Worm (Caenorhabditis elegans) whole organism, L4 larva: ENCODE results near the gene elo-4.

Experiments used
- F37D6.2 ChIP-seq: sonication (generic microtip); optimal IDR thresholded peaks from 2 replicates; lab custom pipeline; 2016; ENCODE audit warnings: mild to moderate bottlenecking, missing genetic modification characterization, missing compliant biosample characterization
- F44E2.7 ChIP-seq: fragments of 200-800 bp; sonication (Bioruptor generic); IDR thresholded peaks from 2 replicates; pipeline ENCODE4 v2.1.2; 2022; ENCODE audit warnings: missing genetic modification characterization, missing compliant biosample characterization
- aha-1 ChIP-seq: fragments of 150-350 bp; peaks from one replicate; lab custom pipeline; 2014; ENCODE audit warnings: missing biosample characterization, missing genetic modification characterization
- aly-2 ChIP-seq: sonication (generic microtip); optimal IDR thresholded peaks from 2 replicates; lab custom pipeline; 2018; ENCODE audit warnings: missing biosample characterization, missing genetic modification characterization
- ama-1 ChIP-seq: fragments of 150-350 bp; optimal IDR thresholded peaks from 2 replicates; lab custom pipeline; 2014; ENCODE audit warnings: inconsistent platforms, mixed read lengths
- arid-1 ChIP-seq: fragments of 200-800 bp; sonication (Bioruptor generic); conservative IDR thresholded peaks from 2 replicates; pipeline ENCODE4 v1.3.6; 2022; ENCODE audit warnings: missing genetic modification reagents, missing genetic modification characterization, missing compliant biosample characterization
- ceh-20 ChIP-seq: fragments of 200-800 bp; sonication (Bioruptor generic); IDR thresholded peaks from 2 replicates; pipeline ENCODE4 v1.3.6; 2022; ENCODE audit warnings: missing genetic modification reagents, missing genetic modification characterization, missing compliant biosample characterization
- ceh-62 ChIP-seq: sonication (generic microtip); optimal IDR thresholded peaks from 2 replicates; lab custom pipeline; 2017; ENCODE audit warnings: missing biosample characterization, missing genetic modification characterization
- ctbp-1 ChIP-seq: fragments of 200-800 bp; sonication (Bioruptor generic); IDR thresholded peaks from 2 replicates; pipeline ENCODE4 v1.3.6; 2022; ENCODE audit warnings: missing genetic modification reagents, missing genetic modification characterization, missing compliant biosample characterization
- daf-12 ChIP-seq: fragments of 150-350 bp; optimal IDR thresholded peaks from 2 replicates; lab custom pipeline; 2014; ENCODE audit warnings: missing biosample characterization, missing genetic modification reagents, missing genetic modification characterization
- daf-16 ChIP-seq, 3 experiments: sonication (generic microtip); optimal IDR thresholded peaks; 2 replicates each; lab custom pipeline; 2016 to 2017; ENCODE audit warnings: missing genetic modification characterization in 3 of 3, missing genetic modification reagents in 3 of 3, mild to moderate bottlenecking in 2 of 3, missing compliant biosample characterization in 2 of 3, missing biosample characterization in 1 of 3, moderate library complexity in 1 of 3
- daf-19 ChIP-seq: fragments of 200-800 bp; sonication (Bioruptor generic); conservative IDR thresholded peaks from 2 replicates; pipeline ENCODE4 v1.3.6; 2022; ENCODE audit warnings: missing genetic modification characterization, missing compliant biosample characterization
- daf-8 ChIP-seq: fragments of 200-800 bp; sonication (Bioruptor generic); IDR thresholded peaks from 2 replicates; pipeline ENCODE4 v1.3.6; 2022; ENCODE audit warnings: missing genetic modification characterization, missing compliant biosample characterization
- dmd-6 ChIP-seq: fragments of 200-800 bp; sonication (Bioruptor generic); IDR thresholded peaks from 2 replicates; pipeline ENCODE4 v1.3.6; 2022; ENCODE audit warnings: missing genetic modification reagents, missing genetic modification characterization, missing compliant biosample characterization
- dve-1 ChIP-seq: sonication (generic microtip); optimal IDR thresholded peaks from 2 replicates; lab custom pipeline; 2017; ENCODE audit warnings: antibody characterized with exemption, mild to moderate bottlenecking, missing genetic modification characterization, missing compliant biosample characterization; ENCODE audit not compliant: insufficient read depth
- egl-27 ChIP-seq: sonication (generic microtip); optimal IDR thresholded peaks from 3 replicates; lab custom pipeline; 2017; ENCODE audit warnings: missing biosample characterization, missing genetic modification reagents, missing genetic modification characterization
- hlh-11 ChIP-seq: fragments of 200-800 bp; sonication (Bioruptor generic); optimal IDR thresholded peaks from 2 replicates; lab custom pipeline; 2018; ENCODE audit warnings: mild to moderate bottlenecking, missing genetic modification characterization, missing compliant biosample characterization
- hlh-30 ChIP-seq: sonication (generic microtip); optimal IDR thresholded peaks from 2 replicates; lab custom pipeline; 2017; ENCODE audit warnings: antibody characterized with exemption, mild to moderate bottlenecking, missing genetic modification characterization, missing compliant biosample characterization; ENCODE audit not compliant: insufficient read depth
- jun-1 ChIP-seq: fragments of 150-350 bp; optimal IDR thresholded peaks from 2 replicates; lab custom pipeline; 2014; ENCODE audit warnings: missing biosample characterization, missing genetic modification reagents, missing genetic modification characterization
- lin-29 ChIP-seq: fragments of 200-800 bp; sonication (Bioruptor generic); IDR thresholded peaks from 2 replicates; pipeline ENCODE4 v1.3.6; 2022; ENCODE audit warnings: missing genetic modification reagents, missing genetic modification characterization, missing compliant biosample characterization
- lin-39 ChIP-seq: fragments of 150-350 bp; optimal IDR thresholded peaks from 2 replicates; lab custom pipeline; 2014; ENCODE audit warnings: missing biosample characterization, missing genetic modification reagents, missing genetic modification characterization
- lsy-2 ChIP-seq, 2 experiments: fragments of 150-350 bp in 1 of 2; sonication (generic microtip) in 1 of 2; optimal IDR thresholded peaks; 2 replicates each; lab custom pipeline; 2014 to 2017; ENCODE audit warnings: missing biosample characterization in 2 of 2, missing genetic modification characterization in 2 of 2
- madf-5 ChIP-seq, 2 experiments: fragments of 200-800 bp; sonication (Bioruptor generic); IDR thresholded peaks; 2 replicates each; pipeline ENCODE4 v1.3.6; 2022; ENCODE audit warnings: missing compliant biosample characterization in 2 of 2, missing genetic modification characterization in 2 of 2
- mdl-1 ChIP-seq, 2 experiments: fragments of 150-350 bp in 1 of 2; sonication (generic microtip) in 1 of 2; optimal IDR thresholded peaks; 2 replicates each; lab custom pipeline; 2014 to 2017; ENCODE audit warnings: missing biosample characterization in 2 of 2, missing genetic modification characterization in 2 of 2
- mdt-29 ChIP-seq: fragments of 200-800 bp; sonication (Bioruptor generic); IDR thresholded peaks from 2 replicates; pipeline ENCODE4 v1.3.6; 2022; ENCODE audit warnings: missing genetic modification reagents, missing genetic modification characterization, missing compliant biosample characterization
- mep-1 ChIP-seq: fragments of 150-350 bp; sonication (generic microtip); optimal IDR thresholded peaks from 3 replicates; lab custom pipeline; 2014; ENCODE audit warnings: missing biosample characterization, missing genetic modification characterization
- nhr-10 ChIP-seq: fragments of 150-350 bp; optimal IDR thresholded peaks from 2 replicates; lab custom pipeline; 2014; ENCODE audit warnings: missing biosample characterization, missing genetic modification characterization
- nhr-102 ChIP-seq: sonication (generic microtip); optimal IDR thresholded peaks from 2 replicates; lab custom pipeline; 2016; ENCODE audit warnings: mild to moderate bottlenecking, missing genetic modification characterization, moderate library complexity, missing compliant biosample characterization
- nhr-111 ChIP-seq: fragments of 200-800 bp; sonication (Bioruptor generic); optimal IDR thresholded peaks from 2 replicates; lab custom pipeline; 2018; ENCODE audit warnings: mild to moderate bottlenecking, missing genetic modification characterization, missing compliant biosample characterization
- nhr-237 ChIP-seq: sonication (generic microtip); optimal IDR thresholded peaks from 2 replicates; lab custom pipeline; 2017; ENCODE audit warnings: missing biosample characterization, missing genetic modification characterization
- nhr-28 ChIP-seq: fragments of 150-350 bp; optimal IDR thresholded peaks from 2 replicates; lab custom pipeline; 2014; ENCODE audit warnings: missing biosample characterization, missing genetic modification characterization
- nhr-6 ChIP-seq: fragments of 150-350 bp; optimal IDR thresholded peaks from 2 replicates; lab custom pipeline; 2014; ENCODE audit warnings: missing biosample characterization, missing genetic modification characterization
- nhr-76 ChIP-seq: fragments of 150-350 bp; optimal IDR thresholded peaks from 2 replicates; lab custom pipeline; 2014; ENCODE audit warnings: missing biosample characterization, missing genetic modification characterization
- nhr-77 ChIP-seq: fragments of 150-350 bp; optimal IDR thresholded peaks from 2 replicates; lab custom pipeline; 2014; ENCODE audit warnings: missing biosample characterization, missing genetic modification characterization
- php-3 ChIP-seq: fragments of 200-800 bp; sonication (Bioruptor generic); IDR thresholded peaks from 2 replicates; pipeline ENCODE4 v1.3.6; 2022; ENCODE audit warnings: missing genetic modification reagents, missing genetic modification characterization, missing compliant biosample characterization
- pqm-1 ChIP-seq: sonication (generic microtip); optimal IDR thresholded peaks from 2 replicates; lab custom pipeline; 2017; ENCODE audit warnings: missing biosample characterization, missing genetic modification characterization
- saeg-2 ChIP-seq: fragments of 200-800 bp; sonication (Bioruptor generic); IDR thresholded peaks from 2 replicates; pipeline ENCODE4 v1.3.6; 2022; ENCODE audit warnings: missing genetic modification reagents, missing genetic modification characterization, missing compliant biosample characterization
- sdz-12 ChIP-seq: fragments of 200-800 bp; sonication (Bioruptor generic); optimal IDR thresholded peaks from 2 replicates; lab custom pipeline; 2018; ENCODE audit warnings: mild to moderate bottlenecking, missing genetic modification characterization, missing compliant biosample characterization
- skn-1 ChIP-seq: fragments of 150-350 bp; optimal IDR thresholded peaks from 2 replicates; lab custom pipeline; 2014; ENCODE audit warnings: missing biosample characterization, missing genetic modification characterization
- spr-1 ChIP-seq: sonication (generic microtip); optimal IDR thresholded peaks from 2 replicates; lab custom pipeline; 2016; ENCODE audit warnings: mild to moderate bottlenecking, missing genetic modification characterization, missing compliant biosample characterization
- spr-3 ChIP-seq: fragments of 200-800 bp; sonication (Bioruptor generic); optimal IDR thresholded peaks from 2 replicates; lab custom pipeline; 2018; ENCODE audit warnings: mild to moderate bottlenecking, missing genetic modification characterization, missing compliant biosample characterization
- tra-1 ChIP-seq: fragments of 200-800 bp; sonication (Bioruptor generic); IDR thresholded peaks from 2 replicates; pipeline ENCODE4 v1.3.6; 2022; ENCODE audit warnings: missing genetic modification reagents, missing genetic modification characterization, missing compliant biosample characterization
- vab-7 ChIP-seq: fragments of 200-800 bp; sonication (Bioruptor generic); IDR thresholded peaks from 2 replicates; pipeline ENCODE4 v1.3.6; 2022; ENCODE audit warnings: missing genetic modification reagents, missing genetic modification characterization, missing compliant biosample characterization

elo-4 gene

ce11 chrIII:9317601-9318000 is 16.5 kb downstream of the elo-4 start (continued):
- no peak for TF ChIP-seq daf-19 (GFP tag; lab: Robert Waterston, UW)
- no peak for TF ChIP-seq mdl-1 (tag; optimal IDR thresholded peaks at IDR 0.05; lab: Kevin White, UChicago)
- no peak for TF ChIP-seq nhr-77 (tag; lab: Kevin White, UChicago)
- no peak for TF ChIP-seq ceh-20 (GFP tag; lab: Robert Waterston, UW)
- no peak for TF ChIP-seq skn-1 (tag; lab: Kevin White, UChicago)
- no peak for TF ChIP-seq daf-12 (tag; lab: Kevin White, UChicago)
- no peak for TF ChIP-seq lin-39 (tag; lab: Kevin White, UChicago)
- TF ChIP-seq hlh-30 (tag; lab: Kevin White, UChicago): no peak
- no peak for TF ChIP-seq spr-3 (GFP tag; lab: Kevin White, UChicago)
- no peak for TF ChIP-seq daf-16 (GFP tag; optimal IDR thresholded peaks at IDR 0.05; lab: Kevin White, UChicago)
- peak; percentile 79 for TF ChIP-seq daf-16 (tag; optimal IDR thresholded peaks at IDR 0.05; lab: Kevin White, UChicago)
- peak; percentile 51; the same call in 1 of the 2 replicates for TF ChIP-seq php-3 (GFP tag; lab: Robert Waterston, UW)
- TF ChIP-seq madf-5 (GFP tag; IDR thresholded peaks at IDR 0.05; lab: Robert Waterston, UW): no peak
- no peak for TF ChIP-seq mdt-29 (GFP tag; lab: Robert Waterston, UW)
- peak; percentile 65 for TF ChIP-seq hlh-11
- TF ChIP-seq sdz-12: no peak
- TF ChIP-seq saeg-2 (GFP tag; lab: Robert Waterston, UW): no peak
- no peak for TF ChIP-seq nhr-102 (tag; lab: Kevin White, UChicago)
- no peak for TF ChIP-seq ama-1 (lab: Kevin White, UChicago)
- no peak for TF ChIP-seq jun-1 (tag; lab: Kevin White, UChicago)
- peak; percentile 81 for TF ChIP-seq dmd-6 (GFP tag; lab: Robert Waterston, UW)
- no peak for TF ChIP-seq lin-29
- TF ChIP-seq nhr-10: no peak
- no peak for TF ChIP-seq aly-2 (tag; lab: Kevin White, UChicago)
- no peak for TF ChIP-seq vab-7 (GFP tag; lab: Robert Waterston, UW)
- TF ChIP-seq nhr-76: no peak
- peak; percentile 31 for TF ChIP-seq nhr-28

ce11 chrIII:9315180-9315579 is 18.9 kb downstream of the elo-4 start:
- TF ChIP-seq mep-1 (tag; lab: Kevin White, UChicago): peak; percentile 1
- peak; percentile 50 for TF ChIP-seq dve-1 (tag; lab: Kevin White, UChicago)
- TF ChIP-seq daf-16 (GFP tag; optimal IDR thresholded peaks at IDR 0.05; lab: Kevin White, UChicago): no peak
- TF ChIP-seq daf-16 (tag; optimal IDR thresholded peaks at IDR 0.05; lab: Kevin White, UChicago): peak; percentile 56
- peak; percentile 58 for TF ChIP-seq dmd-6 (GFP tag; lab: Robert Waterston, UW)
- TF ChIP-seq daf-19 (GFP tag; lab: Robert Waterston, UW): no peak
- no peak for TF ChIP-seq ceh-62 (tag; lab: Kevin White, UChicago)
- TF ChIP-seq tra-1 (GFP tag; lab: Robert Waterston, UW): 0 out of 2 replicates have a peak, but pooled peaks have one; percentile 40
- TF ChIP-seq sdz-12: no peak
- peak; percentile 95 for TF ChIP-seq nhr-28
- no peak for TF ChIP-seq nhr-102 (tag; lab: Kevin White, UChicago)
- no peak for TF ChIP-seq hlh-30 (tag; lab: Kevin White, UChicago)

- no peak for TF ChIP-seq nhr-6
- TF ChIP-seq nhr-237: no peak
- no peak for TF ChIP-seq arid-1
- TF ChIP-seq egl-27 (tag; lab: Kevin White, UChicago): no peak
- TF ChIP-seq jun-1 (tag; lab: Kevin White, UChicago): no peak
- TF ChIP-seq tra-1 (GFP tag; lab: Robert Waterston, UW): no peak
- TF ChIP-seq spr-1 (tag; lab: Kevin White, UChicago): no peak
- no peak for TF ChIP-seq aha-1 (tag; lab: Kevin White, UChicago)
- TF ChIP-seq F37D6.2 (tag; lab: Kevin White, UChicago): no peak
- peak; percentile 15 for TF ChIP-seq pqm-1 (tag; lab: Kevin White, UChicago)
- TF ChIP-seq ctbp-1: no peak
- no peak for TF ChIP-seq F44E2.7 (GFP tag; lab: Robert Waterston, UW)
- TF ChIP-seq nhr-28: peak; percentile 88
- no peak for TF ChIP-seq lsy-2 (tag; optimal IDR thresholded peaks at IDR 0.05; lab: Kevin White, UChicago)
- TF ChIP-seq daf-8 (GFP tag; lab: Robert Waterston, UW): no peak
- no peak for TF ChIP-seq nhr-111 (GFP tag; lab: Kevin White, UChicago)
- no peak for TF ChIP-seq dve-1 (tag; lab: Kevin White, UChicago)
- TF ChIP-seq hlh-30 (tag; lab: Kevin White, UChicago): peak; percentile 0
These were observed 19.6 kb downstream of the elo-4 start, which contains the start of gene C40H1.8 for ce11 chrIII:9314476-9314875. TSS of gene C40H1.8 (plus strand) at chrIII:9314717.
